Worm (Caenorhabditis elegans) whole organism, young adult: ENCODE data around the gene dao-2.

Experiments used
- F49E8.2 ChIP-seq: sonication (generic microtip); optimal IDR thresholded peaks from 3 replicates; lab custom pipeline; 2017; ENCODE audit warnings: missing genetic modification characterization, mild to moderate bottlenecking, missing compliant biosample characterization, antibody characterized with exemption, moderate library complexity; ENCODE audit not compliant: insufficient read depth
- die-1 ChIP-seq: sonication (generic microtip); optimal IDR thresholded peaks from 2 replicates; lab custom pipeline; 2016; ENCODE audit warnings: missing genotype, mild to moderate bottlenecking, missing genetic modification characterization, missing compliant biosample characterization
- unc-62 ChIP-seq: fragments of 150-350 bp; optimal IDR thresholded peaks from 2 replicates; lab custom pipeline; 2014; ENCODE audit warnings: missing biosample characterization, missing genetic modification reagents, missing genetic modification characterization

DNA sequence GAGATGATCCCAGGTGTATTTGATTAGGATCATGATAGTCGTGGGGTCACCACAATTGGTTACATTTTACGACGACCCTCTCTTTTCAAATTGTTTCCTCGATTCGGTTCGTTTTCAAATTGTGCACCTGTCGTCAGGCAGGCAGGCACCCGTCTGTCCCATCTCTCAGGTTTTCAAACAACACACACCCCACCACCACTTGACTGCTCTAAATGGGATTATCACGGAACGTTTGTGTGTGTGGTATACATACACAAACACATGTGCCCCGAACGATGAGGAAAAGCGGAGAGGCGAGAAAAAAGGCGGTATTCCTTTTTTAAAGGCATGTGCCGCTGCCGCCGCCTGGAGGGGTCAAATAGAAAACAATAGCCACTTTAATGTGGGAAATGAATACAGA, 22.6 kb downstream of the dao-2 start:
- TF ChIP-seq die-1 (tag; lab: Kevin White, UChicago) (no peak), unc-62 (GFP tag; lab: Kevin White, UChicago) (no peak), F49E8.2 (tag; lab: Kevin White, UChicago) (no peak)
